Fruit fly (Drosophila melanogaster): ENCODE results near the gene Pgls.

- TF ChIP-seq pan (optimal IDR thresholded peaks at IDR 0.05) (no peak), CG8478 (optimal IDR thresholded peaks at IDR 0.05) (no peak), usp (GFP tag; optimal IDR thresholded peaks at IDR 0.05) (no peak), psq (optimal IDR thresholded peaks at IDR 0.05) (no peak)
Measured at dm6 chrX:10823441-10823818, 23.8 kb upstream of the Pgls start.
